Fruit fly (Drosophila melanogaster): ENCODE results near the gene CG33783.

DNA sequence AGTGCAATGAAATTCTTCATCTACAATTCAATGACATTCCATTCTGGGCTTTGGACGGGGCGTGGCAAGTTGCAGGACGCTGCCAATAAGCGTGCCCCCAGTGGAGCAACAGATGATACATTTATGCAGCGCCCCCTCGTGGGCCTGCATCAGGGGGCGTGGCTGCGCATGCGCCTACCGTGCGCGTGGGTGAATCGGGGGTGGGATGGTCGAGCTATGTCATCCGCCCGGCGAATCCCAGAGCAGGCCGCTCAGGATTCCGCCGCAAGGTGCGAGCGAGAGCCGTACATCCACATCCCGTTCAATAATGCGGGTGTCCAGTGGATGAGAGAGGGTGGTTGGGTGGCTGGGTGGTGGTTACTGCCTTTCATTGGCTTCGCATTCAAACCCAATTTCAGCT, 3.6 kb downstream of the CG33783 start:
- TF ChIP-seq tai (GFP tag; optimal IDR thresholded peaks at IDR 0.05) = no peak
- TF ChIP-seq Dif (GFP tag; optimal IDR thresholded peaks at IDR 0.05; ENCODE audit: partially characterized antibody) = no peak
- TF ChIP-seq jim (GFP tag; optimal IDR thresholded peaks at IDR 0.05) = no peak
- TF ChIP-seq brk (GFP tag; optimal IDR thresholded peaks at IDR 0.05) = no peak
- no peak for TF ChIP-seq Jra (GFP tag; optimal IDR thresholded peaks at IDR 0.05)
- no peak for TF ChIP-seq woc (GFP tag; optimal IDR thresholded peaks at IDR 0.05)

Data from whole organism, wandering third instar larva.